Fruit fly (Drosophila melanogaster) whole organism, adult: Measurements from ENCODE around the gene CG42854.

Source experiments
- CG11617 ChIP-seq: fragments of 200-800 bp; sonication (Bioruptor generic); optimal IDR thresholded peaks from 2 replicates; lab custom pipeline; 2017; ENCODE audit warnings: mild to moderate bottlenecking, missing biosample characterization, missing genetic modification reagents, missing genetic modification characterization
- CG12768 ChIP-seq: fragments of 200-800 bp; sonication (Bioruptor generic); optimal IDR thresholded peaks from 2 replicates; lab custom pipeline; 2017; ENCODE audit warnings: missing biosample characterization, missing genetic modification characterization, mild to moderate bottlenecking, moderate library complexity, missing genetic modification reagents
- CG1620 ChIP-seq: fragments of 200-800 bp; sonication (Bioruptor generic); optimal IDR thresholded peaks from 2 replicates; lab custom pipeline; 2016; ENCODE audit warnings: missing biosample characterization, missing genetic modification characterization
- CG5204 ChIP-seq: fragments of 200-800 bp; sonication (Bioruptor generic); optimal IDR thresholded peaks from 2 replicates; lab custom pipeline; 2016; ENCODE audit warnings: missing biosample characterization, missing genetic modification characterization
- CG7045 ChIP-seq: fragments of 200-800 bp; sonication (Bioruptor generic); optimal IDR thresholded peaks from 2 replicates; lab custom pipeline; 2017; ENCODE audit warnings: missing biosample characterization, mild to moderate bottlenecking, missing genetic modification characterization
- Crg-1 ChIP-seq: fragments of 200-800 bp; sonication (Bioruptor generic); optimal IDR thresholded peaks from 2 replicates; lab custom pipeline; 2016; ENCODE audit warnings: missing biosample characterization, missing genetic modification characterization
- Hr96 ChIP-seq: fragments of 200-800 bp; sonication (Bioruptor generic); optimal IDR thresholded peaks from 2 replicates; lab custom pipeline; 2016; ENCODE audit warnings: missing biosample characterization, missing genetic modification characterization
- Mnt ChIP-seq: fragments of 200-800 bp; sonication (Bioruptor generic); optimal IDR thresholded peaks from 2 replicates; lab custom pipeline; 2016; ENCODE audit warnings: missing biosample characterization, mild to moderate bottlenecking, missing genetic modification characterization
- cnc ChIP-seq, 2 experiments: fragments of >200 bp; optimal IDR thresholded peaks; 2 replicates each; lab custom pipeline; 2017
- kay ChIP-seq: fragments of 200-800 bp; sonication (Bioruptor generic); peaks from one replicate; lab custom pipeline; 2016; ENCODE audit warnings: missing biosample characterization, missing genetic modification characterization, borderline replicate concordance
- toe ChIP-seq: fragments of 200-800 bp; sonication (Bioruptor generic); optimal IDR thresholded peaks from 2 replicates; lab custom pipeline; 2016; ENCODE audit warnings: missing biosample characterization, missing genetic modification characterization

- TF ChIP-seq kay (peak; percentile 36), Mnt (GFP tag; lab: Kevin White, UChicago) (no peak), CG5204 (GFP tag; lab: Kevin White, UChicago) (no peak), CG7045 (GFP tag; lab: Kevin White, UChicago) (no peak), CG11617 (GFP tag; lab: Kevin White, UChicago) (no peak), CG1620 (GFP tag; lab: Kevin White, UChicago) (no peak), Crg-1 (GFP tag; lab: Kevin White, UChicago) (no peak), CG12768 (GFP tag; lab: Kevin White, UChicago) (no peak), toe (GFP tag; lab: Kevin White, UChicago) (no peak), cnc (optimal IDR thresholded peaks at IDR 0.05; lab: Kevin White, UChicago) (no peak), Hr96 (GFP tag; lab: Kevin White, UChicago) (no peak)
These were observed 46.6 kb upstream of the CG42854 start for dm6 chrX:17293385-17293784.
